Fruit fly (Drosophila melanogaster): ENCODE data around the gene Pli.

Gene Pli

dm6 chr3R:23919366-23919765 lies 29.5 kb upstream of the Pli start (continued):
- peak; percentile 85 for TF ChIP-seq lab (GFP tag; optimal IDR thresholded peaks at IDR 0.05)
- TF ChIP-seq Hmr (GFP tag; optimal IDR thresholded peaks at IDR 0.05) = peak; percentile 75
- TF ChIP-seq ase (GFP tag; IDR thresholded peaks at IDR 0.05) = 0 out of 3 replicates have a peak, but pooled peaks have one; percentile 13
- no peak for TF ChIP-seq CG8944 (GFP tag; optimal IDR thresholded peaks at IDR 0.05)
- TF ChIP-seq CG33557 (GFP tag; optimal IDR thresholded peaks at IDR 0.05) = no peak
- no peak for TF ChIP-seq CG12155 (GFP tag; optimal IDR thresholded peaks at IDR 0.05)
- TF ChIP-seq jing (GFP tag; optimal IDR thresholded peaks at IDR 0.05) = no peak
- no peak for TF ChIP-seq CG6689 (GFP tag; IDR thresholded peaks at IDR 0.05)
- TF ChIP-seq CG12071 (GFP tag; optimal IDR thresholded peaks at IDR 0.05) = peak; percentile 85
- TF ChIP-seq CG12659 (GFP tag; optimal IDR thresholded peaks at IDR 0.05) = peak; percentile 38
- no peak for TF ChIP-seq unc-4 (GFP tag; IDR thresholded peaks at IDR 0.05; ENCODE audit: partially characterized antibody)
- no peak for TF ChIP-seq zfh1 (GFP tag; IDR thresholded peaks at IDR 0.05)
- TF ChIP-seq CG10654 (GFP tag; optimal IDR thresholded peaks at IDR 0.05) = no peak
- TF ChIP-seq Abd-B (GFP tag; optimal IDR thresholded peaks at IDR 0.05) = no peak
- TF ChIP-seq bcd (GFP tag; optimal IDR thresholded peaks at IDR 0.05) = peak; percentile 28
- TF ChIP-seq HmgD (GFP tag; optimal IDR thresholded peaks at IDR 0.05) = no peak
- TF ChIP-seq Oli (tag; optimal IDR thresholded peaks at IDR 0.05) = no peak
- TF ChIP-seq CG15696 (tag; optimal IDR thresholded peaks at IDR 0.05) = peak; percentile 29
- no peak for TF ChIP-seq tgo (GFP tag; IDR thresholded peaks at IDR 0.05)
- no peak for TF ChIP-seq crp (GFP tag; optimal IDR thresholded peaks at IDR 0.05)
- no peak for TF ChIP-seq CG10267 (tag; optimal IDR thresholded peaks at IDR 0.05)
- no peak for TF ChIP-seq Sin3A (optimal IDR thresholded peaks at IDR 0.05)
- TF ChIP-seq CG11504 (tag; optimal IDR thresholded peaks at IDR 0.05) = peak; percentile 25
- peak; percentile 63 for TF ChIP-seq CG17359 (tag; optimal IDR thresholded peaks at IDR 0.05)
- no peak for TF ChIP-seq Atf-2 (GFP tag; optimal IDR thresholded peaks at IDR 0.05)
- no peak for TF ChIP-seq Atf3 (GFP tag; optimal IDR thresholded peaks at IDR 0.05)
- no peak for TF ChIP-seq Xbp1 (GFP tag; optimal IDR thresholded peaks at IDR 0.05)
- peak; percentile 59; the same call in 1 of the 2 replicates for TF ChIP-seq Awh (GFP tag; IDR thresholded peaks at IDR 0.05)
- TF ChIP-seq YL-1 (GFP tag; optimal IDR thresholded peaks at IDR 0.05) = no peak
- TF ChIP-seq gce (GFP tag; IDR thresholded peaks at IDR 0.05) = 0 out of 3 replicates have a peak, but pooled peaks have one; percentile 28
- TF ChIP-seq fd96Cb (tag; optimal IDR thresholded peaks at IDR 0.05) = no peak
- peak in 1 of 2 experiments; percentile 25 for TF ChIP-seq Hr51 (GFP tag; optimal IDR thresholded peaks at IDR 0.05)
- TF ChIP-seq eve (GFP tag; optimal IDR thresholded peaks at IDR 0.05) = no peak
- TF ChIP-seq al (GFP tag; IDR thresholded peaks at IDR 0.05) = no peak
- 0 out of 2 replicates have a peak, but pooled peaks have one; percentile 37 for TF ChIP-seq Nf-YA (GFP tag; IDR thresholded peaks at IDR 0.05)
- TF ChIP-seq Kr (GFP tag; optimal IDR thresholded peaks at IDR 0.05) = peak; percentile 45
- peak; percentile 25; the same call in 1 of the 3 replicates for TF ChIP-seq sr (GFP tag; IDR thresholded peaks at IDR 0.05)
- peak; percentile 9 for TF ChIP-seq CG10274 (GFP tag; optimal IDR thresholded peaks at IDR 0.05)
- TF ChIP-seq CG14050 (GFP tag; IDR thresholded peaks at IDR 0.05) = no peak
- peak; percentile 63; the same call in 1 of the 2 replicates for TF ChIP-seq sob (GFP tag; IDR thresholded peaks at IDR 0.05)
- TF ChIP-seq CG13296 (GFP tag; optimal IDR thresholded peaks at IDR 0.05) = peak; percentile 88
- no peak for TF ChIP-seq fd3F (GFP tag; optimal IDR thresholded peaks at IDR 0.05)
- no peak for TF ChIP-seq CG10979 (tag; optimal IDR thresholded peaks at IDR 0.05)
- TF ChIP-seq br (optimal IDR thresholded peaks at IDR 0.05) = no peak
- TF ChIP-seq Sox100B (GFP tag; optimal IDR thresholded peaks at IDR 0.05) = peak; percentile 61
- TF ChIP-seq CG4820 (GFP tag; optimal IDR thresholded peaks at IDR 0.05) = no peak
- no peak for TF ChIP-seq CG15073 (GFP tag; optimal IDR thresholded peaks at IDR 0.05)
- TF ChIP-seq Neu2 (GFP tag; optimal IDR thresholded peaks at IDR 0.05; ENCODE audit: borderline replicate concordance) = no peak
- no peak for TF ChIP-seq CG7271 (tag; optimal IDR thresholded peaks at IDR 0.05)
- no peak for TF ChIP-seq vvl (GFP tag; IDR thresholded peaks at IDR 0.05)
- TF ChIP-seq CG6175 (GFP tag; IDR thresholded peaks at IDR 0.05) = no peak

Measured in whole organism, embryonic.